Worm (Caenorhabditis elegans) whole organism, L4 larva: Measurements from ENCODE around the gene W06G6.20.

Source experiments
- daf-12 ChIP-seq: fragments of 150-350 bp; optimal IDR thresholded peaks from 2 replicates; lab custom pipeline; 2014; ENCODE audit warnings: missing biosample characterization, missing genetic modification reagents, missing genetic modification characterization
- daf-19 ChIP-seq: fragments of 200-800 bp; sonication (Bioruptor generic); conservative IDR thresholded peaks from 2 replicates; pipeline ENCODE4 v1.3.6; 2022; ENCODE audit warnings: missing genetic modification characterization, missing compliant biosample characterization
- lin-39 ChIP-seq: fragments of 150-350 bp; optimal IDR thresholded peaks from 2 replicates; lab custom pipeline; 2014; ENCODE audit warnings: missing biosample characterization, missing genetic modification reagents, missing genetic modification characterization
- nhr-42 ChIP-seq: fragments of 200-800 bp; sonication (Bioruptor generic); IDR thresholded peaks from 2 replicates; pipeline ENCODE4 v1.3.6; 2022; ENCODE audit warnings: missing genetic modification characterization, missing compliant biosample characterization
- pqm-1 ChIP-seq: sonication (generic microtip); optimal IDR thresholded peaks from 2 replicates; lab custom pipeline; 2017; ENCODE audit warnings: missing biosample characterization, missing genetic modification characterization

DNA sequence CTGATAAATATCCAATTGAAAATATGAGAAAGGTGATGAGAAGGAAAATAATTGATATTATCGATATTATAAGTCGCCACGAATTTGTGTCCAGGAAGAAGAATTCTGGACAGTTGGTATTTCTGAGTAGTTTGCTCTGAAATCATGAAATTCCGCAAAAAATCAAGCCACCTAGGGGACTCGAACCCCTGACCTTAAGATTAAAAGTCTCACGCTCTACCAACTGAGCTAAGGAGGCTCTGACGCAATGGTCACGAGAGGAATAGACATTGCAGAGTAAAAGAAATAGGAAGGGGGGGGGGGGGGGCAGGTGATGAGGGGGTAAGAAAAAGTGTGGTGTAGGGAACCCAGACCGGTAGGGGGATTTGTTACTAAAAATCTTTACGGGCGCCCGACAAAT is 26.3 kb downstream of the W06G6.20 start:
- TF ChIP-seq lin-39 (no peak), nhr-42 (GFP tag; lab: Robert Waterston, UW) (no peak), daf-12 (tag; lab: Kevin White, UChicago) (no peak), daf-19 (GFP tag; lab: Robert Waterston, UW) (no peak), pqm-1 (tag; lab: Kevin White, UChicago) (no peak)
